Fruit fly (Drosophila melanogaster): Measurements from ENCODE around the gene CG42238.
A peak's percentile ranks its signal among the peaks of the same experiment; 100 is the strongest.

Gene CG42238

DNA sequence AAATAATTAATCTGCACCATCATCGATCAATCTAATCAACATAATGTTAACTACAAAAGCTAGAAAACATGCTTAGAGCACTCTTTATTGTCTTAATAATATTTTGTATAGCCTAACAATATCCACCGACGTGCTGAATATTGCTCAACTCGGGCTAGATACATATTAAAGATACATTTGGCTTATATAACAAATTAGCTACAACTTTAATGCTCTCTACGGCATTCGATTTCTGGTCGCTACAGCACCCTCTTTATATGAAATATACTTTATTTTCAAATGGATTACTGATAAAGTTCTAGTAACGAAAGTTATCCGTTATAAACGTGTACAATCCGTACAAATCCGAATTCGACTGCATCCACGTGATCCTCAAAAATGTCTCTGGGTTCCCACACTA is 94.0 kb downstream of the CG42238 start:
- TF ChIP-seq Ets65A (GFP tag), result no peak
- TF ChIP-seq CG7786 (GFP tag; optimal IDR thresholded peaks at IDR 0.05), result no peak
- TF ChIP-seq CG18011 (GFP tag; optimal IDR thresholded peaks at IDR 0.05), result peak; percentile 52
- peak; percentile 29 for TF ChIP-seq sens (GFP tag)
- no peak for TF ChIP-seq MTF-1 (GFP tag; optimal IDR thresholded peaks at IDR 0.05; ENCODE audit: borderline replicate concordance)
- peak in 1 of 2 experiments; percentile 66 for TF ChIP-seq Pdp1 (GFP tag; optimal IDR thresholded peaks at IDR 0.05)
- no peak for TF ChIP-seq sens-2 (GFP tag; IDR thresholded peaks at IDR 0.05)
- no peak for TF ChIP-seq CG6254 (GFP tag; optimal IDR thresholded peaks at IDR 0.05)

DNA sequence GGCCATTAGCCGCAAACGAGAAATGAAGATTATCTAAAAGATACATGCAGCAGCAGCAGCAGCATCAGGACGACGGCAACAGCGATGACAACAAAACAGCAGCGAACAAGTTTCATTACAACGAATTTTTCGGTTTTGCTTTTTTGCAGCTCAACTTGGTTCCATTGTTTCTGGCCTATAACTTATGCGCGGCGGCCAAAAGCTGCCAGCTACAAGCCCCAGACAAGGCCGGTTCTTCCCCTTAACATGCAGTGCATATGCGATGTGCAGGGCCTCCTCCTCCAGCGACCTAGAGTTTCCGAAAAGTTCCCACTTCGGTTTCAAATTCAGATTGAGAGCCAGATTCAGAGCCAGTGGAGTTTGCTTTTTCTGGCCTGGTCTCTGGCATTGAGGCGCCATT is 94.7 kb downstream of the CG42238 start:
- TF ChIP-seq CG18011 (GFP tag; optimal IDR thresholded peaks at IDR 0.05), result peak; percentile 93
- TF ChIP-seq Med (GFP tag), result peak; percentile 1
- no peak for TF ChIP-seq nom (GFP tag; optimal IDR thresholded peaks at IDR 0.05)
- TF ChIP-seq Ets65A (GFP tag), result peak; percentile 6
- no peak for TF ChIP-seq CG7987 (GFP tag; optimal IDR thresholded peaks at IDR 0.05)
- TF ChIP-seq Ada2b (GFP tag; IDR thresholded peaks at IDR 0.05), result no peak

DNA sequence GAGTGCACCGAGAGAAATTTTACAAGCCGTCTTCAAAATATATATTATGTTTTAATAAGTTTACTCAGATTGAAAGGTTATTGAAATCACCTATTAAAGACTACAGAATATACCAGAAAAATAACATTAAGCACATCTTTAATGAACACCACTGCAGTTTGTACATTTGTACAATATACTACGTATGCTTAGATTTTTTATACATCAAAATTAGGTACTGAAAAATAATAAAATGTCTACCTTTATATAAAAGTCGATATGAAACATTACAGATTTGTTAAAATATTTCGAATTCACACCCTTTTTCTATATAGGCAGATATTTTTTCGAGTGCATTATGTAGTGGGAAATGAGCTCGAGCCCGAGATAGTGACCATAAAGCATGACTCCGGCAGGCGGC is 95.1 kb downstream of the CG42238 start:
- TF ChIP-seq gem (tag; optimal IDR thresholded peaks at IDR 0.05) (peak; percentile 31), Dll (GFP tag; IDR thresholded peaks at IDR 0.05; ENCODE audit: partially characterized antibody) (no peak), CG18262 (tag; optimal IDR thresholded peaks at IDR 0.05) (peak; percentile 38), CG10979 (tag; optimal IDR thresholded peaks at IDR 0.05) (peak; percentile 9), CG15696 (tag; optimal IDR thresholded peaks at IDR 0.05) (peak; percentile 50), CG7928 (GFP tag; optimal IDR thresholded peaks at IDR 0.05) (no peak), sens (GFP tag) (peak; percentile 49), gfzf (GFP tag; optimal IDR thresholded peaks at IDR 0.05) (no peak), CG4404 (GFP tag; IDR thresholded peaks at IDR 0.05) (0 out of 2 replicates have a peak, but pooled peaks have one; percentile 21), CG2712 (tag; optimal IDR thresholded peaks at IDR 0.05) (peak; percentile 20), CG13775 (GFP tag; optimal IDR thresholded peaks at IDR 0.05) (peak; percentile 5), twi (tag; optimal IDR thresholded peaks at IDR 0.05) (no peak), zf30C (GFP tag; optimal IDR thresholded peaks at IDR 0.05) (peak; percentile 37), phol (tag; optimal IDR thresholded peaks at IDR 0.05) (peak; percentile 20), lola (GFP tag; optimal IDR thresholded peaks at IDR 0.05) (peak in 1 of 3 experiments; percentile 35), CG5953 (GFP tag; IDR thresholded peaks at IDR 0.05) (no peak), CG17361 (GFP tag; IDR thresholded peaks at IDR 0.05) (peak; percentile 15; the same call in 1 of the 3 replicates), dmrt11E (tag; optimal IDR thresholded peaks at IDR 0.05) (peak; percentile 55), CG14710 (tag; optimal IDR thresholded peaks at IDR 0.05) (peak; percentile 18), CG9727 (GFP tag; optimal IDR thresholded peaks at IDR 0.05) (peak; percentile 58), B-H2 (GFP tag; optimal IDR thresholded peaks at IDR 0.05) (no peak)

DNA sequence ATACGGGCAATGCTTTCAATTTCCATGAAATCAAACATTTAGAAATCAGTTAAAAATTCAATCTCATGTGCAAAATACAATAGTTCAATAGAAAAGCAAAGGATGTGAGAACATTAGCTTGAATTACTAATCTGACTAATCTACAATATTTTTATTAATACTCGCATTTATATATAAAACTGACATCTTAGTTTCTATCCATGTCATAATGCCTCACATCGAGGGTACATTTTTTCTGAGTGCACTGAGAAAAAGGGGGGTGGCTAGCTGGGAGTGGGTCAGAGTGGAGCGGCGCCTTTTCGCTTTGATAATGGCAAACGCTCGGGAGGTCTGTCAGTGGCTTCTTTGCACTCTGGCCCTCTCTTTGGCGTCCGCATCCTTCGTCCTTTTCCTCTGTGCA is 100.6 kb downstream of the CG42238 start:
- no peak for TF ChIP-seq CG17186 (GFP tag; optimal IDR thresholded peaks at IDR 0.05)
- peak; percentile 23; the same call in 1 of the 3 replicates for TF ChIP-seq croc (GFP tag; conservative IDR thresholded peaks at IDR 0.05)
- no peak for TF ChIP-seq Drgx (GFP tag; IDR thresholded peaks at IDR 0.05)
- TF ChIP-seq CG2678 (tag; optimal IDR thresholded peaks at IDR 0.05), result peak; percentile 68
- no peak for TF ChIP-seq pnt (GFP tag; optimal IDR thresholded peaks at IDR 0.05)
- TF ChIP-seq hb (GFP tag; IDR thresholded peaks at IDR 0.05; ENCODE audit: partially characterized antibody), result no peak
- TF ChIP-seq CG12744 (GFP tag; optimal IDR thresholded peaks at IDR 0.05), result no peak
- TF ChIP-seq twi (tag; optimal IDR thresholded peaks at IDR 0.05), result no peak
- no peak for TF ChIP-seq pho (GFP tag; optimal IDR thresholded peaks at IDR 0.05)
- TF ChIP-seq vnd (GFP tag; IDR thresholded peaks at IDR 0.05; ENCODE audit: partially characterized antibody), result no peak
- no peak for TF ChIP-seq Hand (GFP tag; optimal IDR thresholded peaks at IDR 0.05)
- TF ChIP-seq h (optimal IDR thresholded peaks at IDR 0.05), result no peak
- no peak for TF ChIP-seq ssp (GFP tag; IDR thresholded peaks at IDR 0.05)
- no peak for TF ChIP-seq rib (GFP tag; IDR thresholded peaks at IDR 0.05)
- TF ChIP-seq CG13894 (tag; optimal IDR thresholded peaks at IDR 0.05), result no peak
- TF ChIP-seq D (optimal IDR thresholded peaks at IDR 0.05), result no peak
- TF ChIP-seq D (GFP tag; optimal IDR thresholded peaks at IDR 0.05), result no peak
